Worm (Caenorhabditis elegans) whole organism, mixed stage, embryonic: Measurements from ENCODE around the gene C46C2.7.

ENCODE experiments used
- M03D4.4 ChIP-seq: sonication (generic microtip); optimal IDR thresholded peaks from 2 replicates; lab custom pipeline; 2017; ENCODE audit warnings: mild to moderate bottlenecking, missing genetic modification characterization, missing compliant biosample characterization
- bed-3 ChIP-seq: fragments of 200-800 bp; sonication (Bioruptor generic); optimal IDR thresholded peaks from 3 replicates; lab custom pipeline; 2018; ENCODE audit warnings: mild to moderate bottlenecking, missing genetic modification characterization, moderate library complexity, missing compliant biosample characterization
- blmp-1 ChIP-seq: fragments of 150-350 bp; optimal IDR thresholded peaks from 2 replicates; lab custom pipeline; 2014; ENCODE audit warnings: missing biosample characterization, missing genetic modification characterization
- ceh-39 ChIP-seq: fragments of 150-350 bp; optimal IDR thresholded peaks from 2 replicates; lab custom pipeline; 2014; ENCODE audit warnings: missing biosample characterization, missing genetic modification characterization
- ceh-43 ChIP-seq: fragments of 200-800 bp; sonication (Bioruptor generic); optimal IDR thresholded peaks from 2 replicates; lab custom pipeline; 2018; ENCODE audit warnings: mild to moderate bottlenecking, missing genetic modification characterization, moderate library complexity, missing compliant biosample characterization
- ceh-83 ChIP-seq: fragments of 200-800 bp; sonication (Bioruptor generic); optimal IDR thresholded peaks from 2 replicates; lab custom pipeline; 2018; ENCODE audit warnings: mild to moderate bottlenecking, missing genetic modification characterization, missing compliant biosample characterization
- ces-1 ChIP-seq: fragments of 150-350 bp; optimal IDR thresholded peaks from 2 replicates; lab custom pipeline; 2014; ENCODE audit warnings: missing biosample characterization, missing genetic modification reagents, missing genetic modification characterization
- cnd-1 ChIP-seq: fragments of 200-800 bp; sonication (Bioruptor generic); optimal IDR thresholded peaks from 2 replicates; lab custom pipeline; 2018; ENCODE audit warnings: mild to moderate bottlenecking, missing genetic modification characterization, missing compliant biosample characterization
- drap-1 ChIP-seq: fragments of 200-800 bp; sonication (Bioruptor generic); optimal IDR thresholded peaks from 3 replicates; lab custom pipeline; 2018; ENCODE audit warnings: mild to moderate bottlenecking, missing genetic modification characterization, missing compliant biosample characterization
- elt-1 ChIP-seq: sonication (generic microtip); optimal IDR thresholded peaks from 2 replicates; lab custom pipeline; 2017; ENCODE audit warnings: missing genetic modification characterization, mild to moderate bottlenecking, missing compliant biosample characterization, antibody characterized with exemption, moderate library complexity, borderline replicate concordance; ENCODE audit not compliant: insufficient read depth
- elt-3 ChIP-seq: fragments of 150-350 bp; optimal IDR thresholded peaks from 2 replicates; lab custom pipeline; 2014; ENCODE audit warnings: missing biosample characterization, missing genetic modification characterization
- flh-1 ChIP-seq: fragments of 200-800 bp; sonication (Bioruptor generic); optimal IDR thresholded peaks from 2 replicates; lab custom pipeline; 2018; ENCODE audit warnings: mild to moderate bottlenecking, missing genetic modification characterization, moderate library complexity, missing compliant biosample characterization
- ham-2 ChIP-seq: fragments of 200-800 bp; sonication (Bioruptor generic); optimal IDR thresholded peaks from 2 replicates; lab custom pipeline; 2018; ENCODE audit warnings: mild to moderate bottlenecking, missing genetic modification characterization, missing compliant biosample characterization
- hlh-1 ChIP-seq: fragments of 150-350 bp; optimal IDR thresholded peaks from 2 replicates; lab custom pipeline; 2014; ENCODE audit warnings: missing biosample characterization, missing genetic modification reagents, missing genetic modification characterization
- lin-13 ChIP-seq: fragments of 150-350 bp; optimal IDR thresholded peaks from 2 replicates; lab custom pipeline; 2014; ENCODE audit warnings: missing biosample characterization, missing genetic modification characterization
- lin-32 ChIP-seq: fragments of 200-800 bp; sonication (Bioruptor generic); optimal IDR thresholded peaks from 2 replicates; lab custom pipeline; 2018; ENCODE audit warnings: mild to moderate bottlenecking, missing genetic modification characterization, missing compliant biosample characterization
- lsy-2 ChIP-seq: fragments of 150-350 bp; optimal IDR thresholded peaks from 2 replicates; lab custom pipeline; 2014; ENCODE audit warnings: missing biosample characterization, missing genetic modification characterization
- mab-5 ChIP-seq: fragments of 150-350 bp; optimal IDR thresholded peaks from 2 replicates; lab custom pipeline; 2014; ENCODE audit warnings: missing biosample characterization, missing genetic modification characterization
- mep-1 ChIP-seq: fragments of 150-350 bp; optimal IDR thresholded peaks from 2 replicates; lab custom pipeline; 2017; ENCODE audit warnings: missing biosample characterization, missing genetic modification reagents, missing genetic modification characterization, inconsistent platforms
- mls-2 ChIP-seq: sonication (generic microtip); optimal IDR thresholded peaks from 2 replicates; lab custom pipeline; 2016; ENCODE audit warnings: mild to moderate bottlenecking, missing genetic modification characterization, moderate library complexity, missing compliant biosample characterization
- nhr-12 ChIP-seq: fragments of 150-350 bp; optimal IDR thresholded peaks from 2 replicates; lab custom pipeline; 2014; ENCODE audit warnings: missing biosample characterization, missing genetic modification characterization
- nhr-2 ChIP-seq: fragments of 150-350 bp; optimal IDR thresholded peaks from 2 replicates; lab custom pipeline; 2014; ENCODE audit warnings: missing biosample characterization, missing genetic modification characterization
- nhr-237 ChIP-seq: fragments of 150-350 bp; optimal IDR thresholded peaks from 2 replicates; lab custom pipeline; 2014; ENCODE audit warnings: missing biosample characterization, missing genetic modification characterization
- nhr-28 ChIP-seq: fragments of 150-350 bp; optimal IDR thresholded peaks from 2 replicates; lab custom pipeline; 2014; ENCODE audit warnings: missing biosample characterization, missing genetic modification characterization
- nhr-76 ChIP-seq: sonication (generic microtip); optimal IDR thresholded peaks from 2 replicates; lab custom pipeline; 2017; ENCODE audit warnings: missing biosample characterization, missing genetic modification characterization
- pha-4 ChIP-seq: fragments of 150-350 bp; optimal IDR thresholded peaks from 2 replicates; lab custom pipeline; 2018; ENCODE audit warnings: missing biosample characterization, missing genetic modification reagents, missing genetic modification characterization
- sem-2 ChIP-seq: fragments of 200-800 bp; sonication (Bioruptor generic); optimal IDR thresholded peaks from 2 replicates; lab custom pipeline; 2018; ENCODE audit warnings: mild to moderate bottlenecking, missing genetic modification characterization, missing compliant biosample characterization
- snpc-4 ChIP-seq: fragments of 150-350 bp; optimal IDR thresholded peaks from 2 replicates; lab custom pipeline; 2014; ENCODE audit warnings: missing biosample characterization, missing genetic modification characterization
- sptf-1 ChIP-seq: sonication (generic microtip); optimal IDR thresholded peaks from 2 replicates; lab custom pipeline; 2017; ENCODE audit warnings: mild to moderate bottlenecking, missing genetic modification characterization, moderate library complexity, missing compliant biosample characterization
- tbx-8 ChIP-seq: fragments of 200-800 bp; sonication (Bioruptor generic); optimal IDR thresholded peaks from 2 replicates; lab custom pipeline; 2018; ENCODE audit warnings: mild to moderate bottlenecking, missing genetic modification characterization, moderate library complexity, missing compliant biosample characterization
- unc-120 ChIP-seq: sonication (generic microtip); optimal IDR thresholded peaks from 2 replicates; lab custom pipeline; 2017; ENCODE audit warnings: missing genetic modification characterization, missing compliant biosample characterization; ENCODE audit not compliant: poor library complexity, severe bottlenecking
- unc-39 ChIP-seq: fragments of 150-350 bp; optimal IDR thresholded peaks from 2 replicates; lab custom pipeline; 2014; ENCODE audit warnings: missing biosample characterization, missing genetic modification characterization
- unc-62 ChIP-seq: fragments of 150-350 bp; optimal IDR thresholded peaks from 2 replicates; lab custom pipeline; 2014; ENCODE audit warnings: missing biosample characterization, missing genetic modification reagents, missing genetic modification characterization
- zip-8 ChIP-seq: fragments of 150-350 bp; optimal IDR thresholded peaks from 2 replicates; lab custom pipeline; 2014; ENCODE audit warnings: missing biosample characterization, missing genetic modification characterization
- ztf-11 ChIP-seq: fragments of 150-350 bp; optimal IDR thresholded peaks from 2 replicates; lab custom pipeline; 2014; ENCODE audit warnings: missing biosample characterization, missing genetic modification characterization

Gene C46C2.7

DNA sequence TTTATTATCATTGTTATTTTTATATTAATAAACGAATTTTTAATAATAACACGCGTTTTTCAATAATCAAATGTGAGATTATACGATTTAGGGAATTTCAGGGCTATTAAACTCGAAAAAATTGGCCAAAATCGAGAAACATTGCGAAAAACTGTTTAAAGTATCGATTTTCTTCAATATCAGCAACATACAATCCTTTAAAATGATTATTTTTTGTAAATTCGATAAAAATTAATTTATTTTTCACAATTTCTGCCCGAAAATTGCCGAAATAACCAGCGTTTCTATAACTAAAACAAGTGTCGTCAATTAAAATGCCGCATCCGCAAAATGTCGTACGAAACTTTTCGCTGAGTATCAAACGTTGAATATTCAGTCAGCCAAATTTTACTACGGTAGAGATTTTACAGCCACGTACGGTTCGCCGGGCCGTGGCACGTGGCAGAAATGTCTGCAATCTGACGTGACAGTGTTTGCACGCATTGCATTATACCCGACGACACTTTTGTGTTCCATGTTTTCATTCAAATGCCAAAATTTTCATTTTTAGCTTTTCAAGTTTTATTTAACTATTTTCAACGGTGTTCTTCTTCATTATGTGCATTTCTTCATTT, 1.5 kb downstream of the C46C2.7 start:
- peak; percentile 36 for TF ChIP-seq lsy-2 (tag; lab: Kevin White, UChicago)
- TF ChIP-seq, all 35 proteins: peak for 1; not testable (repeated sequence) for 34

DNA sequence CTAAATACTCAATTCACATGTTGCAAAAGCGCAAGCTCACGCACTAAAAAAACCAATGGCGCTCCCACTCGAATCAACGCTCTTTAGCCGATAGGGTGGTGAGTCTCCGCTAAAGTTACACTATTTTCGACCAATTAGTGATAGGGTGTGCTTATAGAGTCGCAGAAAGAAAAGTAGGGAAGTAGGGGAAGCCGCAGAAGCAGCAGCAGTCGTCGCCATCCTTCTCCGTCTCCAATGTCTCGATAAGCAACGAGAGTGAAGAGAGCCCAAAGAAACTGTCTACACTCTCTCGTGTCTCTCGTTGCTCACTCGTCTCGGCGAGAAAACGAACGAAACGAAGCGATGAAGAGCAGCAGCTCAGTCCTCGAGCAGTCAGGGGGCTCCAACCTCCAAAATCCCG, 2.1 kb downstream of the C46C2.7 start:
- TF ChIP-seq unc-62 (GFP tag; lab: Kevin White, UChicago) (peak; percentile 23), drap-1 (GFP tag; lab: Kevin White, UChicago) (no peak), lsy-2 (tag; lab: Kevin White, UChicago) (no peak), sem-2 (GFP tag; lab: Kevin White, UChicago) (no peak), mab-5 (tag; lab: Kevin White, UChicago) (no peak), bed-3 (no peak), flh-1 (GFP tag; lab: Kevin White, UChicago) (no peak), nhr-12 (tag; lab: Kevin White, UChicago) (no peak), sptf-1 (tag; lab: Kevin White, UChicago) (peak; percentile 42), blmp-1 (tag; lab: Kevin White, UChicago) (no peak), mep-1 (peak; percentile 33), lin-32 (GFP tag; lab: Kevin White, UChicago) (no peak), nhr-76 (tag; lab: Kevin White, UChicago) (no peak), unc-120 (peak; percentile 96), snpc-4 (tag; lab: Kevin White, UChicago) (no peak), unc-39 (no peak), ceh-39 (tag; lab: Kevin White, UChicago) (no peak), ces-1 (GFP tag; lab: Kevin White, UChicago) (peak; percentile 79), hlh-1 (tag; lab: Kevin White, UChicago) (peak; percentile 58), ceh-43 (GFP tag; lab: Kevin White, UChicago) (no peak), M03D4.4 (tag; lab: Kevin White, UChicago) (no peak), cnd-1 (tag; lab: Kevin White, UChicago) (no peak), nhr-237 (no peak), ham-2 (GFP tag; lab: Kevin White, UChicago) (peak; percentile 45), ceh-83 (GFP tag; lab: Kevin White, UChicago) (no peak), pha-4 (tag; lab: Kevin White, UChicago) (peak; percentile 64), nhr-28 (tag; lab: Kevin White, UChicago) (no peak), elt-1 (tag; lab: Kevin White, UChicago) (no peak), ztf-11 (tag; lab: Kevin White, UChicago) (no peak), nhr-2 (tag; lab: Kevin White, UChicago) (no peak), tbx-8 (GFP tag; lab: Kevin White, UChicago) (no peak), elt-3 (tag; lab: Kevin White, UChicago) (no peak), zip-8 (no peak), mls-2 (tag; lab: Kevin White, UChicago) (peak; percentile 32), lin-13 (tag; lab: Kevin White, UChicago) (no peak)

DNA sequence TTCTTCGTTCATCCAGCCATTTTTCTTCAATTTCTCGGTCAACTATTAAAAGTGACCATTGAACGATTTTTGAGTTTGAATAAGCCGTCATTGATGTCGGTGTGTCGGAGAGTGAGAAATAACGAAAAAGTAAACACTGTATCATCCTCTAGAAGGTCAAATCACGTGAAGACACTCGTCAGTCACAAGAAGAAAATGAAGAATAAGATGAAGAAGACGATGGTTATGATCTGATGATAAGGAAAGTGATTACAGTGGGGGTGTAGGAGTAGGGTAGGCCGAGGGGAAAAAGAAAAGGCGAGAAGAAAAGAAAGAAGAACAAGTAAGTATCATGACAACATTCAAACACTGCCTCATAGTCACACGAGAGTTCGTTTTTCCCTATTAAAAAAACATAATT, 3.5 kb downstream of the C46C2.7 start:
- TF ChIP-seq mab-5 (tag; lab: Kevin White, UChicago) (no peak), elt-3 (tag; lab: Kevin White, UChicago) (peak; percentile 43), unc-39 (no peak), pha-4 (tag; lab: Kevin White, UChicago) (no peak), sptf-1 (tag; lab: Kevin White, UChicago) (no peak)
